Worm (Caenorhabditis elegans) whole organism, L4/young adult: ENCODE data around the gene ergi-1.

Experiments used
- W03F9.2 ChIP-seq: fragments of 150-350 bp; optimal IDR thresholded peaks from 2 replicates; lab custom pipeline; 2014; ENCODE audit warnings: missing biosample characterization, missing genetic modification characterization
- dao-5 ChIP-seq: sonication (generic microtip); optimal IDR thresholded peaks from 2 replicates; lab custom pipeline; 2016; ENCODE audit warnings: missing genotype, missing genetic modification characterization, moderate library complexity, missing compliant biosample characterization
- him-1 ChIP-seq: sonication (generic microtip); optimal IDR thresholded peaks from 2 replicates; lab custom pipeline; 2016; ENCODE audit warnings: missing genotype, missing genetic modification reagents, missing genetic modification characterization, missing compliant biosample characterization

DNA sequence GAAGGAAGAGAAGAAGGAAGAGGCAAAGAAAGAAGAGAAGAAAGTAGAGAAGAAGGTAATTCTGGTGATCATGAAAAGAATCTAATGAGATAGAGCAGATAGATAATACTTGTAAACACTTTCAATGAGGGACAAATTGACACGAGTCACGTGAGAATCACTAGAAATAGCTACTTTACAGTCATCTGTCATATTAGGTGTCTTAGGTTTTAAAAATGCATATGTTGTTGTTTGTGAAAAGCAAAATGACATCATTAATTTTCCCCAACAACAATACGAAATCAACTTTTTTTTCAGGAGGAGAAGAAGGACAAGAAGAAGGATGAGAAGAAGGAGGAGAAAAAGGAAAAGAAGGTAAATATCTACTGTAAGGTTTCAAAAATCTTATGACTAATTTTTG lies 40.1 kb upstream of the ergi-1 start:
- TF ChIP-seq him-1 (tag; lab: Kevin White, UChicago) (no peak), W03F9.2 (no peak), dao-5 (tag; lab: Kevin White, UChicago) (no peak)
